Worm (Caenorhabditis elegans) whole organism, L2 larva: ENCODE measurements around the gene sbp-1.

Source experiments
- Y55F3AM.14 ChIP-seq: fragments of 200-800 bp; sonication (Bioruptor generic); optimal IDR thresholded peaks from 2 replicates; lab custom pipeline; 2018; ENCODE audit warnings: mild to moderate bottlenecking, missing genetic modification characterization, missing compliant biosample characterization
- dmd-4 ChIP-seq: sonication (generic microtip); optimal IDR thresholded peaks from 2 replicates; lab custom pipeline; 2017; ENCODE audit warnings: missing biosample characterization, missing genetic modification characterization
- egl-27 ChIP-seq: sonication (generic microtip); optimal IDR thresholded peaks from 3 replicates; lab custom pipeline; 2017; ENCODE audit warnings: missing biosample characterization, missing genetic modification reagents, missing genetic modification characterization
- fos-1 ChIP-seq: fragments of 150-350 bp; optimal IDR thresholded peaks from 2 replicates; lab custom pipeline; 2014; ENCODE audit warnings: missing biosample characterization, missing genetic modification characterization
- lin-11 ChIP-seq: fragments of 150-350 bp; sonication (generic microtip); optimal IDR thresholded peaks from 2 replicates; lab custom pipeline; 2014; ENCODE audit warnings: missing biosample characterization, missing genetic modification characterization, inconsistent platforms, mixed read lengths
- nhr-21 ChIP-seq: fragments of 150-350 bp; optimal IDR thresholded peaks from 2 replicates; lab custom pipeline; 2014; ENCODE audit warnings: missing biosample characterization, missing genetic modification characterization
- nhr-77 ChIP-seq: fragments of 150-350 bp; optimal IDR thresholded peaks from 2 replicates; lab custom pipeline; 2014; ENCODE audit warnings: missing biosample characterization, missing genetic modification characterization
- sem-4 ChIP-seq: fragments of 150-350 bp; optimal IDR thresholded peaks from 2 replicates; lab custom pipeline; 2014; ENCODE audit warnings: missing biosample characterization, missing genetic modification reagents, missing genetic modification characterization
- unc-55 ChIP-seq: fragments of 150-350 bp; sonication (generic microtip); optimal IDR thresholded peaks from 3 replicates; lab custom pipeline; 2014; ENCODE audit warnings: missing biosample characterization, missing genetic modification reagents, missing genetic modification characterization
- unc-62 ChIP-seq: fragments of 150-350 bp; optimal IDR thresholded peaks from 2 replicates; lab custom pipeline; 2014; ENCODE audit warnings: missing biosample characterization, missing genetic modification reagents, missing genetic modification characterization
- zag-1 ChIP-seq: fragments of 150-350 bp; optimal IDR thresholded peaks from 2 replicates; lab custom pipeline; 2014; ENCODE audit warnings: missing biosample characterization, missing genetic modification characterization
- ztf-4 ChIP-seq: fragments of 150-350 bp; optimal IDR thresholded peaks from 2 replicates; lab custom pipeline; 2014; ENCODE audit warnings: missing biosample characterization, missing genetic modification characterization

DNA sequence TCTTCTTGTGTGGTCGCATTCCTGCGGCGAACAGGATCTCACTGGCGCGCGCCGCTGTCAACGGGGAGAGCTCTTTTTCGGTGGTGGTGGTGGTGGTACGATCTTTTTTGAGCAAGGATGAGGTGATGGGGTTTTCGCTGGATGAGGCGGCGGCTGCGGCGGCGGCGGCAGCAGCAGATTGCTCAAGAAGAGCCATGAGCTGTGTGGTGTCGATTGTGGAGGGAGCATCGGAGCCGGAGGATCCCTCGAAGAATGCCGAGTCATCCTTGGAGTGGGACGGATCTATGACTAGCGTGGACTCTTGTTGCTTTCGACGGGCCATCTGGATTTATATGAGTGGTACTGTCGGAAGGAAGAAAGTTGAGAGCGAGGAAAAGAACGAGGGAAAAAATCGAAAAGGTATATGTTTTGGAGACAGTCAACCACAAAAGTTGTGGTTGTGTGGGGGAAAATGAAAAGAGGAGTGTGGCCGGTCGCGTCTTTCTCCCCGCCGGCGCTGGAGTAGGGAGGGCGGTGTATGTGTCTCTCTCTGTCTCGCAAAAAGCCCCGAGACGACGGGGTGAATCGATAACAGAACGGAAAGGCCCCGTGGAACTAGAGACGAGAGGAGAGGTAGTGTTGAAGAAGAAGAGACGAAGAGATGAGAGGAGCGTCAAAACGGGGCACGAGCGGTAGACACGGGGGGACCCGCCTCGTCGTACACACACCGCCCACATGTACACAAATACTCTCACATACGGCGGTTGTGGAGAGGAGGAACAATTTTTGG is 24.2 kb upstream of the sbp-1 start:
- no peak for TF ChIP-seq unc-55
- TF ChIP-seq lin-11 (tag; lab: Kevin White, UChicago) = no peak
- no peak for TF ChIP-seq ztf-4 (tag; lab: Kevin White, UChicago)
- TF ChIP-seq unc-62 (GFP tag; lab: Kevin White, UChicago) = no peak
- TF ChIP-seq zag-1 (tag; lab: Kevin White, UChicago) = no peak
- no peak for TF ChIP-seq fos-1 (tag; lab: Kevin White, UChicago)
- TF ChIP-seq sem-4 (tag; lab: Kevin White, UChicago) = no peak
- TF ChIP-seq dmd-4 (tag; lab: Kevin White, UChicago) = no peak
- TF ChIP-seq nhr-77 (tag; lab: Kevin White, UChicago) = no peak
- TF ChIP-seq Y55F3AM.14 (GFP tag; lab: Kevin White, UChicago) = no peak
- no peak for TF ChIP-seq nhr-21
- no peak for TF ChIP-seq egl-27
